Worm (Caenorhabditis elegans) whole organism, L4 larva: ENCODE results near the gene nfyb-1.

Experiments
- D1046.2 ChIP-seq: fragments of 200-800 bp; sonication (Bioruptor generic); IDR thresholded peaks from 2 replicates; pipeline ENCODE4 v1.3.6; 2022; ENCODE audit warnings: missing genetic modification characterization, missing compliant biosample characterization
- ZK337.2 ChIP-seq: fragments of 200-800 bp; sonication (Bioruptor generic); IDR thresholded peaks from 2 replicates; pipeline ENCODE4 v1.3.6; 2022; ENCODE audit warnings: missing genetic modification reagents, missing genetic modification characterization, missing compliant biosample characterization
- ZK546.5 ChIP-seq, 2 experiments: sonication (generic microtip); optimal IDR thresholded peaks; 2 replicates each; lab custom pipeline; 2017; ENCODE audit warnings: missing biosample characterization in 2 of 2, missing genetic modification characterization in 2 of 2
- aha-1 ChIP-seq: fragments of 150-350 bp; peaks from one replicate; lab custom pipeline; 2014; ENCODE audit warnings: missing biosample characterization, missing genetic modification characterization
- ama-1 ChIP-seq: fragments of 150-350 bp; optimal IDR thresholded peaks from 2 replicates; lab custom pipeline; 2014; ENCODE audit warnings: inconsistent platforms, mixed read lengths
- attf-4 ChIP-seq: sonication (generic microtip); optimal IDR thresholded peaks from 3 replicates; lab custom pipeline; 2017; ENCODE audit warnings: missing biosample characterization, missing genetic modification characterization
- ceh-28 ChIP-seq: fragments of 150-350 bp; optimal IDR thresholded peaks from 2 replicates; lab custom pipeline; 2014; ENCODE audit warnings: missing biosample characterization, missing genetic modification reagents, missing genetic modification characterization
- ces-1 ChIP-seq: fragments of 150-350 bp; sonication (generic microtip); optimal IDR thresholded peaks from 4 replicates; lab custom pipeline; 2014; ENCODE audit warnings: missing biosample characterization, missing genetic modification reagents, missing genetic modification characterization
- cey-2 ChIP-seq: sonication (generic microtip); optimal IDR thresholded peaks from 3 replicates; lab custom pipeline; 2017; ENCODE audit warnings: missing genetic modification characterization, mild to moderate bottlenecking, missing compliant biosample characterization, antibody characterized with exemption, borderline replicate concordance; ENCODE audit not compliant: insufficient read depth
- daf-16 ChIP-seq, 3 experiments: sonication (generic microtip); optimal IDR thresholded peaks; 2 replicates each; lab custom pipeline; 2016 to 2017; ENCODE audit warnings: missing genetic modification characterization in 3 of 3, missing genetic modification reagents in 3 of 3, mild to moderate bottlenecking in 2 of 3, missing compliant biosample characterization in 2 of 3, missing biosample characterization in 1 of 3, moderate library complexity in 1 of 3
- dmd-6 ChIP-seq: fragments of 200-800 bp; sonication (Bioruptor generic); IDR thresholded peaks from 2 replicates; pipeline ENCODE4 v1.3.6; 2022; ENCODE audit warnings: missing genetic modification reagents, missing genetic modification characterization, missing compliant biosample characterization
- dpl-1 ChIP-seq: fragments of 150-350 bp; optimal IDR thresholded peaks from 2 replicates; lab custom pipeline; 2014; ENCODE audit warnings: missing biosample characterization, missing genetic modification reagents, missing genetic modification characterization
- hif-1 ChIP-seq, 2 experiments: sonication (generic microtip); optimal IDR thresholded peaks; 2 replicates each; lab custom pipeline; 2016 to 2017; ENCODE audit warnings: missing compliant biosample characterization in 2 of 2, missing genetic modification characterization in 2 of 2, missing genetic modification reagents in 2 of 2, missing genotype in 2 of 2, mild to moderate bottlenecking in 1 of 2
- hlh-11 ChIP-seq: fragments of 200-800 bp; sonication (Bioruptor generic); optimal IDR thresholded peaks from 2 replicates; lab custom pipeline; 2018; ENCODE audit warnings: mild to moderate bottlenecking, missing genetic modification characterization, missing compliant biosample characterization
- hlh-30 ChIP-seq: sonication (generic microtip); optimal IDR thresholded peaks from 2 replicates; lab custom pipeline; 2017; ENCODE audit warnings: antibody characterized with exemption, mild to moderate bottlenecking, missing genetic modification characterization, missing compliant biosample characterization; ENCODE audit not compliant: insufficient read depth
- hmg-1.1 ChIP-seq: fragments of 200-800 bp; sonication (Bioruptor generic); IDR thresholded peaks from 2 replicates; pipeline ENCODE4 v1.3.6; 2022; ENCODE audit warnings: missing genetic modification reagents, missing genetic modification characterization, missing compliant biosample characterization
- lin-1 ChIP-seq: fragments of 200-800 bp; sonication (Bioruptor generic); IDR thresholded peaks from 2 replicates; pipeline ENCODE4 v1.3.6; 2022; ENCODE audit warnings: missing genetic modification reagents, missing genetic modification characterization, missing compliant biosample characterization
- lin-13 ChIP-seq: fragments of 150-350 bp; optimal IDR thresholded peaks from 2 replicates; lab custom pipeline; 2014; ENCODE audit warnings: missing biosample characterization, missing genetic modification reagents, missing genetic modification characterization
- lin-38 ChIP-seq: fragments of 200-800 bp; sonication (Bioruptor generic); IDR thresholded peaks from 2 replicates; pipeline ENCODE4 v1.3.6; 2022; ENCODE audit warnings: missing genetic modification reagents, missing genetic modification characterization, missing compliant biosample characterization
- lir-3 ChIP-seq: sonication (generic microtip); optimal IDR thresholded peaks from 2 replicates; lab custom pipeline; 2016; ENCODE audit warnings: mild to moderate bottlenecking, missing genetic modification characterization, missing compliant biosample characterization
- lsy-2 ChIP-seq, 2 experiments: fragments of 150-350 bp in 1 of 2; sonication (generic microtip) in 1 of 2; optimal IDR thresholded peaks; 2 replicates each; lab custom pipeline; 2014 to 2017; ENCODE audit warnings: missing biosample characterization in 2 of 2, missing genetic modification characterization in 2 of 2
- madf-5 ChIP-seq, 2 experiments: fragments of 200-800 bp; sonication (Bioruptor generic); IDR thresholded peaks; 2 replicates each; pipeline ENCODE4 v1.3.6; 2022; ENCODE audit warnings: missing compliant biosample characterization in 2 of 2, missing genetic modification characterization in 2 of 2
- mdt-29 ChIP-seq: fragments of 200-800 bp; sonication (Bioruptor generic); IDR thresholded peaks from 2 replicates; pipeline ENCODE4 v1.3.6; 2022; ENCODE audit warnings: missing genetic modification reagents, missing genetic modification characterization, missing compliant biosample characterization
- mep-1 ChIP-seq: fragments of 150-350 bp; sonication (generic microtip); optimal IDR thresholded peaks from 3 replicates; lab custom pipeline; 2014; ENCODE audit warnings: missing biosample characterization, missing genetic modification characterization
- mes-2 ChIP-seq: sonication (generic microtip); optimal IDR thresholded peaks from 2 replicates; lab custom pipeline; 2016; ENCODE audit warnings: missing genotype, mild to moderate bottlenecking, missing genetic modification characterization, missing compliant biosample characterization; ENCODE audit not compliant: poor library complexity, severe bottlenecking
- mxl-2 ChIP-seq: fragments of 200-800 bp; sonication (Bioruptor generic); conservative IDR thresholded peaks from 2 replicates; pipeline ENCODE4 v1.3.6; 2022; ENCODE audit warnings: missing genetic modification reagents, missing genetic modification characterization, missing compliant biosample characterization
- mxl-3 ChIP-seq: fragments of 200-800 bp; sonication (Bioruptor generic); optimal IDR thresholded peaks from 2 replicates; lab custom pipeline; 2018; ENCODE audit warnings: mild to moderate bottlenecking, missing genetic modification characterization, missing compliant biosample characterization
- nhr-111 ChIP-seq: fragments of 200-800 bp; sonication (Bioruptor generic); optimal IDR thresholded peaks from 2 replicates; lab custom pipeline; 2018; ENCODE audit warnings: mild to moderate bottlenecking, missing genetic modification characterization, missing compliant biosample characterization
- nhr-28 ChIP-seq: fragments of 150-350 bp; optimal IDR thresholded peaks from 2 replicates; lab custom pipeline; 2014; ENCODE audit warnings: missing biosample characterization, missing genetic modification characterization
- nhr-77 ChIP-seq: fragments of 150-350 bp; optimal IDR thresholded peaks from 2 replicates; lab custom pipeline; 2014; ENCODE audit warnings: missing biosample characterization, missing genetic modification characterization
- rbr-2 ChIP-seq: sonication (generic microtip); optimal IDR thresholded peaks from 2 replicates; lab custom pipeline; 2016; ENCODE audit warnings: missing genotype, missing genetic modification characterization, missing compliant biosample characterization
- set-16 ChIP-seq: fragments of 200-800 bp; sonication (Bioruptor generic); IDR thresholded peaks from 2 replicates; pipeline ENCODE4 v1.3.6; 2022; ENCODE audit warnings: missing genetic modification reagents, missing genetic modification characterization, missing compliant biosample characterization
- spr-1 ChIP-seq: sonication (generic microtip); optimal IDR thresholded peaks from 2 replicates; lab custom pipeline; 2016; ENCODE audit warnings: mild to moderate bottlenecking, missing genetic modification characterization, missing compliant biosample characterization
- unc-130 ChIP-seq: sonication (generic microtip); optimal IDR thresholded peaks from 2 replicates; lab custom pipeline; 2016; ENCODE audit warnings: missing genetic modification reagents, missing genetic modification characterization, missing compliant biosample characterization
- zip-11 ChIP-seq: fragments of 200-800 bp; sonication (Bioruptor generic); IDR thresholded peaks from 2 replicates; pipeline ENCODE4 v1.3.6; 2022; ENCODE audit warnings: missing genetic modification characterization, missing compliant biosample characterization
- ztf-11 ChIP-seq: fragments of 150-350 bp; optimal IDR thresholded peaks from 2 replicates; lab custom pipeline; 2014; ENCODE audit warnings: missing biosample characterization, missing genetic modification characterization

nfyb-1 gene

DNA sequence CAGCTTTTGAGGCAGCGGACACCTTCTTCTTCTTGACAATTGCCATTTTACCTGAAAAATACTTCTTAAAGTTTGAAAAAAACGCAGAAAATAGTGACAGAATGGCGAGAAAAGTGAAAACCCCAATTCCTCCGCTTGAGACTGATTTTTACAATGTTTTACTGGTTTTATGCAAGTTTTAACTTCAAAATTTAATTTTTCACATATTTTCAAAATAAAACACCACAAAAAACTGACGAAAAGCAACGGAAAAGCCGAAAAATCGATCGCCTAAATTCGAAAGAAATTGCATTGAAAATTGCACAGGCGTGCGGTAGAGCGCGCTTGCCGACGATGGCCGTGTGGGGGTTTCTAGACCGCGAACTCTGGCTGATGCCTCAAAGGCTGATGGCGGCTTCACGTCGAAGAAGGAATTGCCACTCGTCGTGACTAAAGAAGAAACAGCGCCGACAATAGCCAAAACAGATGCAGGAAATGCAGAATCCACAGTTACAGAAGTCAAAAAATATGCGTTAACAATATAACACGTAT lies 8.8 kb upstream of the nfyb-1 start, which contains the start of gene nsun-1:
TSS of gene nsun-1 (minus strand) at position 51 of the 531 bp plus-strand sequence.
- TF ChIP-seq dmd-6 (GFP tag; lab: Robert Waterston, UW) (0 out of 2 replicates have a peak, but pooled peaks have one; percentile 21), mep-1 (peak; percentile 0), ama-1 (lab: Kevin White, UChicago) (no peak), hlh-30 (peak; percentile 5), mdt-29 (no peak), hlh-11 (tag; lab: Kevin White, UChicago) (peak; percentile 1), daf-16 (GFP tag; optimal IDR thresholded peaks at IDR 0.05; lab: Kevin White, UChicago) (no peak), daf-16 (tag; optimal IDR thresholded peaks at IDR 0.05; lab: Kevin White, UChicago) (no peak), ces-1 (no peak), hif-1 (tag; optimal IDR thresholded peaks at IDR 0.05; lab: Kevin White, UChicago) (peak in 1 of 2 experiments; percentile 78), madf-5 (GFP tag; IDR thresholded peaks at IDR 0.05; lab: Robert Waterston, UW) (no peak), mxl-2 (GFP tag; lab: Robert Waterston, UW) (no peak), rbr-2 (tag; lab: Kevin White, UChicago) (peak; percentile 33), lin-38 (GFP tag; lab: Robert Waterston, UW) (peak; percentile 94), ceh-28 (tag; lab: Kevin White, UChicago) (no peak), lin-1 (GFP tag; lab: Robert Waterston, UW) (no peak), unc-130 (peak; percentile 79), mes-2 (tag; lab: Kevin White, UChicago) (peak; percentile 94), nhr-28 (tag; lab: Kevin White, UChicago) (peak; percentile 35), lir-3 (no peak), zip-11 (GFP tag; lab: Robert Waterston, UW) (no peak), ZK546.5 (tag; optimal IDR thresholded peaks at IDR 0.05; lab: Kevin White, UChicago) (no peak), mxl-3 (GFP tag; lab: Kevin White, UChicago) (peak; percentile 42), ZK337.2 (0 out of 2 replicates have a peak, but pooled peaks have one; percentile 11), nhr-77 (tag; lab: Kevin White, UChicago) (peak; percentile 4), hmg-1.1 (GFP tag; lab: Robert Waterston, UW) (0 out of 2 replicates have a peak, but pooled peaks have one; percentile 48), dpl-1 (peak; percentile 40), lin-13 (GFP tag; lab: Kevin White, UChicago) (peak; percentile 55), ztf-11 (no peak), lsy-2 (tag; optimal IDR thresholded peaks at IDR 0.05; lab: Kevin White, UChicago) (peak in 1 of 2 experiments; percentile 62), D1046.2 (GFP tag; lab: Robert Waterston, UW) (peak; percentile 79)

DNA sequence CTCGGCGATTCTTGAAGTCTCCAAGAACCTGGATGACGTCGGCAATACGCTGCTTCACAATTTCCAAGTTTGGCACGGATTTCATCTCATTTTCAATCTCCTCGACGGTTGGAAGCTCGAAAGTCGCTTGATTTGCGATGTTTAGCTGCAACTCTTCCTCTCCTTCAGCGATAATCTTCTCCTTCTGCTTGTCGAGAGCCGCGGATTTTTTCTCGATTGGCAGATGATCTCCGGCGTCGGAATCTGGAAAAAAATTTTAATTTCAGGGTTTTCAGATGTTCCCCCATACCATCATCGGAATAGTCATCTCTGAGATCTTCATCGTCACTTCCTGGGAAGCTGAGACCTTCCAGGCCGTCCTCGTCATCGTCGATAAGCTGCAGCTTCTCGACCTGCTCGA lies 8.1 kb upstream of the nfyb-1 start:
- TF ChIP-seq nhr-111 (GFP tag; lab: Kevin White, UChicago): no peak
- 0 out of 2 replicates have a peak, but pooled peaks have one; percentile 9 for TF ChIP-seq set-16 (GFP tag; lab: Robert Waterston, UW)
- peak; percentile 94 for TF ChIP-seq aha-1

DNA sequence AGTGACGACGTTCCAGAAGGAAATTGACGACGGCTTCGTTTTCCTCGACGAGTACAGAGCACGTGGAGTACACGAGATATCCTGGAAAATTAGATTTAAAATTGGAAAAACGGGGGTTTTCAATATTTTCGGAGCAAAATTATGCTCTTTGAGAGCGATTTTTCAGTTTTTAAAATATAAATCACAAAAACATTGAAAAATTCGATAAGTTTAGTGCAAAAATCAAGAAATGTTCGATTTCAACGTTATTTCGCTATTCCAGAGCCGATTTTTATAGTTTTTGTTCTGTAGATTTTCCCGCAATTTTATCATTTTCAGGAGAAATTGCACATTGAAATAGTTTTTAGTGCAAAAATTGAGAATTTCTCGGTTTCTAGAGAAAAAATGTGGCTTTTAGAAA lies 6.0 kb upstream of the nfyb-1 start, which contains the start of gene W07E6.5:
TSS of gene W07E6.5 (plus strand) at position 301 of the 400 bp plus-strand sequence.
- TF ChIP-seq spr-1 (no peak), attf-4 (tag; lab: Kevin White, UChicago) (no peak), cey-2 (tag; lab: Kevin White, UChicago) (no peak), dmd-6 (GFP tag; lab: Robert Waterston, UW) (no peak)
